Fruit fly (Drosophila melanogaster): ENCODE results near the gene Obp8a.
A peak's percentile ranks its signal among the peaks of the same experiment; 100 is the strongest.

The Obp8a gene

DNA sequence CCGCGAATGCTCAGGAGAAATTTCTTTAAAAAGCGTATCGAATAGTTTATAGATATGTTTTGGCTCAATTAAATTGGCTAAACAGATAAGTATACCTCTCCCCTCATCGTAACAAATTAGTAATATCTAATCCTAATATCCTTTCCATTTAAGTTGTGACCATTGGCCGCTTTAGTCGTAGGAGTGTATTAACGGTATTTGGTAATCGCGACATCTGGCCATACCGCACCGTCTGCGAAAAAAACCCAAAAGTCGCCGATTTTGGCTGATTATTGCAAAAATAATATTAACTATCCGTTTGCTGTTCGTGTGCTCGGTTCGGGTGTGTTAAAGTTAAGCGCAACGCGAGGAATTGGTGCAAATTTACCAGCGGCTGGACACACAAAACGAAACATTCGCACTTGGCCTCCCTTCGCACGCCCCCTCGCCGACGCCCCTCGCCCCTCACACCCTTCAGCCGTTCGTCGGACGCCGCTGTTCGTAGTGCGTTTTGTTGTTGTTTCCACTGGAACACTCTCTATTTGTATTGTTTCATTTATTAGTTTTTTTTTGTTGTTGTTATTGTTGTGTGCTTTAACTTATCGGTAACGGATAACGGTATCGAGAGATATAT, 32.6 kb downstream of the Obp8a start, which contains the start of the genes amx and Dsor1 (continued):
- no peak for TF ChIP-seq CG2202 (tag; optimal IDR thresholded peaks at IDR 0.05)
- no peak for TF ChIP-seq zen (tag; optimal IDR thresholded peaks at IDR 0.05)
- no peak for TF ChIP-seq bab2 (GFP tag; optimal IDR thresholded peaks at IDR 0.05)
- peak; percentile 12 for TF ChIP-seq CG10267 (tag; optimal IDR thresholded peaks at IDR 0.05)
- TF ChIP-seq Lim3 (GFP tag; IDR thresholded peaks at IDR 0.05), result no peak
- TF ChIP-seq cg (GFP tag; optimal IDR thresholded peaks at IDR 0.05), result no peak
- no peak for TF ChIP-seq CG34224 (GFP tag; IDR thresholded peaks at IDR 0.05; ENCODE audit: partially characterized antibody)
- TF ChIP-seq gsb (GFP tag; IDR thresholded peaks at IDR 0.05), result no peak
- TF ChIP-seq CG1603 (tag; optimal IDR thresholded peaks at IDR 0.05), result peak; percentile 53
- no peak for TF ChIP-seq lmd (GFP tag; IDR thresholded peaks at IDR 0.05)
- peak; percentile 23; the same call in 1 of the 2 replicates for TF ChIP-seq Adf1 (GFP tag; IDR thresholded peaks at IDR 0.05)
- peak; percentile 23 for TF ChIP-seq Tbp (GFP tag; optimal IDR thresholded peaks at IDR 0.05)
- no peak for TF ChIP-seq Six4 (GFP tag; optimal IDR thresholded peaks at IDR 0.05)
- no peak for TF ChIP-seq CrebB (tag; optimal IDR thresholded peaks at IDR 0.05)
- TF ChIP-seq dpn (GFP tag; optimal IDR thresholded peaks at IDR 0.05), result no peak
- TF ChIP-seq tll (GFP tag; optimal IDR thresholded peaks at IDR 0.05), result no peak
- no peak for TF ChIP-seq CG7271 (tag; optimal IDR thresholded peaks at IDR 0.05)
- TF ChIP-seq Doc2 (GFP tag; IDR thresholded peaks at IDR 0.05), result no peak
- no peak for TF ChIP-seq CG11723 (GFP tag; optimal IDR thresholded peaks at IDR 0.05)
- TF ChIP-seq CG12769 (tag; optimal IDR thresholded peaks at IDR 0.05), result no peak
- TF ChIP-seq BEAF-32 (GFP tag; optimal IDR thresholded peaks at IDR 0.05), result peak; percentile 39
- TF ChIP-seq CG14710 (tag; optimal IDR thresholded peaks at IDR 0.05), result peak; percentile 30
- TF ChIP-seq org-1 (GFP tag; optimal IDR thresholded peaks at IDR 0.05), result no peak
- no peak for TF ChIP-seq B-H2 (GFP tag; optimal IDR thresholded peaks at IDR 0.05)
- TF ChIP-seq CG11696 (GFP tag; IDR thresholded peaks at IDR 0.05), result no peak
- TF ChIP-seq chn (GFP tag; optimal IDR thresholded peaks at IDR 0.05), result no peak
- no peak for TF ChIP-seq CG16815 (GFP tag; optimal IDR thresholded peaks at IDR 0.05)
- TF ChIP-seq Ravus (GFP tag; IDR thresholded peaks at IDR 0.05), result no peak
- TF ChIP-seq CG14014 (GFP tag; IDR thresholded peaks at IDR 0.05), result no peak
- TF ChIP-seq Scr (GFP tag; IDR thresholded peaks at IDR 0.05; ENCODE audit: partially characterized antibody), result peak; percentile 33; the same call in 1 of the 2 replicates
- TF ChIP-seq bigmax (GFP tag; optimal IDR thresholded peaks at IDR 0.05), result no peak
- no peak for TF ChIP-seq Ets65A (GFP tag)
- TF ChIP-seq row (GFP tag; IDR thresholded peaks at IDR 0.05), result peak; percentile 72
- TF ChIP-seq HmgZ (tag; optimal IDR thresholded peaks at IDR 0.05), result peak; percentile 9
- TF ChIP-seq z (GFP tag; IDR thresholded peaks at IDR 0.05), result no peak
- TF ChIP-seq CG34422 (GFP tag; IDR thresholded peaks at IDR 0.05), result peak; percentile 71; the same call in 2 of the 3 replicates
- no peak for TF ChIP-seq CG32767 (GFP tag; IDR thresholded peaks at IDR 0.05)
- no peak for TF ChIP-seq tap (tag; optimal IDR thresholded peaks at IDR 0.05)
- TF ChIP-seq inv (GFP tag; IDR thresholded peaks at IDR 0.05; ENCODE audit: partially characterized antibody), result no peak
- TF ChIP-seq her (GFP tag; optimal IDR thresholded peaks at IDR 0.05), result no peak
- no peak for TF ChIP-seq sob (GFP tag; IDR thresholded peaks at IDR 0.05)
- TF ChIP-seq MBD-R2 (GFP tag; IDR thresholded peaks at IDR 0.05), result peak; percentile 57; the same call in 1 of the 2 replicates
- TF ChIP-seq CG17568 (GFP tag; optimal IDR thresholded peaks at IDR 0.05), result no peak
- no peak for TF ChIP-seq disco-r (GFP tag; optimal IDR thresholded peaks at IDR 0.05)
- no peak for TF ChIP-seq CG17328 (GFP tag; IDR thresholded peaks at IDR 0.05)
- no peak for TF ChIP-seq slp2 (GFP tag; optimal IDR thresholded peaks at IDR 0.05)
- TF ChIP-seq rib (GFP tag; IDR thresholded peaks at IDR 0.05), result 0 out of 2 replicates have a peak, but pooled peaks have one; percentile 41
- peak in 1 of 2 experiments; percentile 56 for TF ChIP-seq crp (GFP tag; optimal IDR thresholded peaks at IDR 0.05)
- TF ChIP-seq usp (GFP tag; optimal IDR thresholded peaks at IDR 0.05), result no peak

All from whole organism, embryonic.